Fruit fly (Drosophila melanogaster): ENCODE results near the gene RpS27.

The RpS27 gene

DNA sequence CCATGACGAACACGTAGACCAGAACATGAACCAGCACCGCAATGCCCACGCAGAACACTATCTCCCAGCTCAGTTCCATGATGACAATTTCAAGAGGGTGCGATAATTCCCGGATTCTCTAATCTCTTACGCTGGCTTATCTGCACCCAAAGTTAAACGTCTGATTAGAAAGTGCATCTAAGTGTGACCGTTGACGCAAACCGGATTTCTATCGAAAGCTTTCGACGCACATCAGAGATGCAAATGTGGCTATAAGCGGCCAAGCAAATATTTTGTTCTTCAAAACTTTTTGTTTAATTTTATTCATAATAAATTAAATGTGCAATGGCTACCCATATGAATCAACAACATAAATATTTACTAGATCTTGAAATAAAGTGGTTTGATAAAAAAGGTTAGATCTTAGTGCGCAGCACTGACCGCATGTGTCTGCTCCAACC lies 15.0 kb upstream of the RpS27 start, which contains the start of the genes Kdsr and CG11858 (continued):
- peak; percentile 81 for TF ChIP-seq slbo (GFP tag; IDR thresholded peaks at IDR 0.05)
- no peak for TF ChIP-seq schlank (tag; optimal IDR thresholded peaks at IDR 0.05)
- peak; percentile 57 for TF ChIP-seq Ssrp (tag; optimal IDR thresholded peaks at IDR 0.05)
- peak; percentile 54; the same call in 1 of the 2 replicates for TF ChIP-seq ranshi (GFP tag; IDR thresholded peaks at IDR 0.05)
- TF ChIP-seq Kr (GFP tag; optimal IDR thresholded peaks at IDR 0.05), result no peak
- TF ChIP-seq Sry-β (GFP tag; optimal IDR thresholded peaks at IDR 0.05), result peak; percentile 99
- TF ChIP-seq Hey (tag; optimal IDR thresholded peaks at IDR 0.05), result no peak
- no peak for TF ChIP-seq dmrt99B (tag; optimal IDR thresholded peaks at IDR 0.05)
- TF ChIP-seq Neu2 (GFP tag; optimal IDR thresholded peaks at IDR 0.05; ENCODE audit: borderline replicate concordance), result no peak
- TF ChIP-seq CG4617 (GFP tag; optimal IDR thresholded peaks at IDR 0.05; ENCODE audit: borderline replicate concordance), result peak; percentile 30
- peak; percentile 57; the same call in 1 of the 2 replicates for TF ChIP-seq ara (GFP tag; IDR thresholded peaks at IDR 0.05)
- peak; percentile 68 for TF ChIP-seq sisA (GFP tag; IDR thresholded peaks at IDR 0.05)
- peak; percentile 63 for TF ChIP-seq Hr3 (GFP tag; optimal IDR thresholded peaks at IDR 0.05)
- TF ChIP-seq en (GFP tag; optimal IDR thresholded peaks at IDR 0.05), result no peak
- TF ChIP-seq CG3407 (GFP tag; optimal IDR thresholded peaks at IDR 0.05), result no peak
- peak; percentile 66 for TF ChIP-seq gfzf (GFP tag; optimal IDR thresholded peaks at IDR 0.05)
- TF ChIP-seq CG13775 (GFP tag; optimal IDR thresholded peaks at IDR 0.05), result peak; percentile 73
- TF ChIP-seq CG3995 (GFP tag; optimal IDR thresholded peaks at IDR 0.05), result peak; percentile 4
- 0 out of 2 replicates have a peak, but pooled peaks have one; percentile 17 for TF ChIP-seq sim (GFP tag; IDR thresholded peaks at IDR 0.05)
- no peak for TF ChIP-seq CG10565 (GFP tag; optimal IDR thresholded peaks at IDR 0.05)
- peak; percentile 52 for TF ChIP-seq Drgx (GFP tag; IDR thresholded peaks at IDR 0.05)
- TF ChIP-seq Asciz (GFP tag; optimal IDR thresholded peaks at IDR 0.05), result no peak
- no peak for TF ChIP-seq HLH4C (GFP tag; IDR thresholded peaks at IDR 0.05; ENCODE audit: partially characterized antibody)
- TF ChIP-seq Elba2 (GFP tag; optimal IDR thresholded peaks at IDR 0.05), result no peak
- TF ChIP-seq ac (GFP tag; optimal IDR thresholded peaks at IDR 0.05), result no peak
- TF ChIP-seq sqz (GFP tag; optimal IDR thresholded peaks at IDR 0.05), result no peak
- peak; percentile 30 for TF ChIP-seq twi (tag; optimal IDR thresholded peaks at IDR 0.05)
- no peak for TF ChIP-seq ham (GFP tag; IDR thresholded peaks at IDR 0.05)
- no peak for TF ChIP-seq CG15479 (GFP tag; optimal IDR thresholded peaks at IDR 0.05)
- TF ChIP-seq klu (GFP tag; IDR thresholded peaks at IDR 0.05), result peak; percentile 38; the same call in 1 of the 2 replicates
- peak; percentile 51 for TF ChIP-seq Dref (GFP tag; IDR thresholded peaks at IDR 0.05)
- peak; percentile 52 for TF ChIP-seq dmrt11E (tag; optimal IDR thresholded peaks at IDR 0.05)
- peak; percentile 3 for TF ChIP-seq YL-1 (GFP tag; optimal IDR thresholded peaks at IDR 0.05)
- TF ChIP-seq peb (GFP tag; IDR thresholded peaks at IDR 0.05), result peak; percentile 47; the same call in 1 of the 2 replicates
- TF ChIP-seq CTCF (GFP tag; optimal IDR thresholded peaks at IDR 0.05), result no peak
- no peak for TF ChIP-seq Jarid2 (GFP tag; optimal IDR thresholded peaks at IDR 0.05)
- peak; percentile 57; the same call in 1 of the 2 replicates for TF ChIP-seq Ada2b (GFP tag; IDR thresholded peaks at IDR 0.05)
- TF ChIP-seq gt (GFP tag; IDR thresholded peaks at IDR 0.05), result no peak
- peak; percentile 68 for TF ChIP-seq CG14710 (tag; optimal IDR thresholded peaks at IDR 0.05)
- peak; percentile 68 for TF ChIP-seq CG3847 (GFP tag; IDR thresholded peaks at IDR 0.05)
- TF ChIP-seq pita (GFP tag; optimal IDR thresholded peaks at IDR 0.05), result no peak
- TF ChIP-seq pzg (GFP tag; optimal IDR thresholded peaks at IDR 0.05), result peak; percentile 61
- peak; percentile 61 for TF ChIP-seq Fer3 (tag; optimal IDR thresholded peaks at IDR 0.05)
- peak; percentile 26 for TF ChIP-seq CG9609 (GFP tag; optimal IDR thresholded peaks at IDR 0.05)
- peak; percentile 35 for TF ChIP-seq kay (GFP tag; optimal IDR thresholded peaks at IDR 0.05)
- no peak for TF ChIP-seq CG9876 (GFP tag; optimal IDR thresholded peaks at IDR 0.05)
- TF ChIP-seq Pdp1 (GFP tag; optimal IDR thresholded peaks at IDR 0.05), result peak; percentile 63 to 70
- TF ChIP-seq Bgb (GFP tag; IDR thresholded peaks at IDR 0.05; ENCODE audit: partially characterized antibody), result no peak
- peak; percentile 45 for TF ChIP-seq fd96Cb (tag; optimal IDR thresholded peaks at IDR 0.05)
- peak; percentile 67 for TF ChIP-seq oc (tag; optimal IDR thresholded peaks at IDR 0.05)
- peak; percentile 25 for TF ChIP-seq CG1233 (GFP tag; optimal IDR thresholded peaks at IDR 0.05)

Measured in whole organism, embryonic.